Worm (Caenorhabditis elegans): ENCODE measurements around the gene lgc-36.

The lgc-36 gene

DNA sequence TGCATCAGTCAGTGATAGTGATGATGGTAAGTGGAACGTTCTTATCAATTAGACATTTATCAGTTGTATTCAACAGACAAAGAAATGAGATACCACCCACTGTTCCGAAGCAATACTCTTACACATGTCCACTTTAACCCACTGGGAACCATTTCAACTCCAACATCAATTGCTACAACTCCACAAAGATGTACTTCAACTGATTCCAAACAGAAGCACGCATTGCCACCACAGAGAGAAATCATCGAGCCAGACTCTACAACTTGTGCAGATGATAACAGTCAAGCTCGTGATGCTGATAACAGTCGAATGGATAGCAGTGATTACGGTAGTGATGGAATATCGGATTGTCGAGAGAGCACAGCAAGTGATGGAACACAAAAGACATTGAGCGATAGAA lies 22.9 kb downstream of the lgc-36 start:
- TF ChIP-seq hnd-1 (tag; optimal IDR thresholded peaks at IDR 0.05) (no peak), pes-1 (GFP tag; IDR thresholded peaks at IDR 0.05) (no peak), sea-1 (GFP tag; conservative IDR thresholded peaks at IDR 0.05) (no peak), flt-1 (GFP tag; IDR thresholded peaks at IDR 0.05) (no peak), ceh-13 (GFP tag; optimal IDR thresholded peaks at IDR 0.05) (no peak), tra-4 (tag; optimal IDR thresholded peaks at IDR 0.05) (no peak), tbx-37 (GFP tag; conservative IDR thresholded peaks at IDR 0.05) (no peak), ceh-36 (tag; optimal IDR thresholded peaks at IDR 0.05) (no peak), aly-1 (tag; optimal IDR thresholded peaks at IDR 0.05) (no peak), hmbx-1 (tag; optimal IDR thresholded peaks at IDR 0.05) (no peak), B0310.2 (tag; optimal IDR thresholded peaks at IDR 0.05) (no peak)

DNA sequence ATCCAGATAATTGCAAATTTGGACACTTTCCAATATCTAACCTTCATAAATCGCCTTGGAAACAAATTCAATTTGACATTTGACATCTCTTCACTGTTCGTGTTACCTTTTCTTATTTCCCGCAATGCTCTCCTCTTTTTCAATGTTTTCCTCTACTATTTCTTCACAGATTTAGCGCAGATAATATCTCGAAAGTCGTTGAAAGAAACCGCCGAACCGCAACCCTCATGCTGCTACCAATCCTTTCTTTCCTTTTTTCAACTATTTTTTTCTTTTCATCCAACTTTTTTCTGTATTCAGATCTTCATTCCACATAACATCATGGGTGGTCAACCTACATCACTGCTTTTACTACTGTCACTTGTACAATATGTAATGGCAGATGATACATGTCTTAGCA lies 24.4 kb downstream of the lgc-36 start, which contains the start of gene T19B10.5:
TSS of gene T19B10.5 (plus strand) at position 301 of the 400 bp plus-strand sequence.
- no peak for TF ChIP-seq B0310.2 (tag; optimal IDR thresholded peaks at IDR 0.05)
- TF ChIP-seq ceh-36 (tag; optimal IDR thresholded peaks at IDR 0.05), result no peak
- TF ChIP-seq scrt-1 (GFP tag; IDR thresholded peaks at IDR 0.05), result no peak
- TF ChIP-seq tbx-11 (GFP tag; IDR thresholded peaks at IDR 0.05), result no peak
- no peak for TF ChIP-seq ceh-13 (GFP tag; optimal IDR thresholded peaks at IDR 0.05)
- TF ChIP-seq pes-1 (GFP tag; IDR thresholded peaks at IDR 0.05), result no peak
- TF ChIP-seq tra-4 (tag; optimal IDR thresholded peaks at IDR 0.05), result no peak
- TF ChIP-seq aly-1 (tag; optimal IDR thresholded peaks at IDR 0.05), result no peak
- no peak for TF ChIP-seq flt-1 (GFP tag; IDR thresholded peaks at IDR 0.05)
- TF ChIP-seq hmbx-1 (tag; optimal IDR thresholded peaks at IDR 0.05), result no peak
- TF ChIP-seq tbx-37 (GFP tag; conservative IDR thresholded peaks at IDR 0.05), result no peak
- no peak for TF ChIP-seq hnd-1 (tag; optimal IDR thresholded peaks at IDR 0.05)
- TF ChIP-seq sea-1 (GFP tag; conservative IDR thresholded peaks at IDR 0.05), result no peak
- no peak for TF ChIP-seq ets-7 (tag; optimal IDR thresholded peaks at IDR 0.05)

DNA sequence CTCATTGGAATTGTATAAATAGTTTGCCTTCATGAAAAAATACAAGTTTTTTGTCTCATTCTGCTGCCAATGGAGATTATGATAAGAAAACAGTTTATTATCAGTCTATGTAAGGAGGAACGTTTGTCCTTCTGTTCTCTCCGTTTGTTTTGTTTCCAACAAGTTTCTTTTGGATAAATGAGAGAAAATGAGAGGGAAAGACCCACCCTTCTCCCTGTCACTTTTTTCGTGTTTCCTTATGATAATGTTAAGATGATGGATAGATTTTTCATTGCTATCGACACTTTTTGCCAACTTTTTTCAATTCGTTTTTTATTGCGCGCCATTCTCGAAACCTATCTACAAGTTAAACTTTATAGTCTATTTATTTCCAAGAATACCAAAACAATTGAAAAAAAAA lies 27.6 kb downstream of the lgc-36 start:
- TF ChIP-seq tra-4 (tag; optimal IDR thresholded peaks at IDR 0.05) (no peak), flt-1 (GFP tag; IDR thresholded peaks at IDR 0.05) (no peak), B0310.2 (tag; optimal IDR thresholded peaks at IDR 0.05) (no peak), sea-1 (GFP tag; conservative IDR thresholded peaks at IDR 0.05) (no peak), hmg-4 (GFP tag; optimal IDR thresholded peaks at IDR 0.05) (no peak), pes-1 (GFP tag; IDR thresholded peaks at IDR 0.05) (no peak), ceh-36 (tag; optimal IDR thresholded peaks at IDR 0.05) (no peak), tbx-11 (GFP tag; IDR thresholded peaks at IDR 0.05) (no peak), hmbx-1 (tag; optimal IDR thresholded peaks at IDR 0.05) (no peak), ets-7 (tag; optimal IDR thresholded peaks at IDR 0.05) (no peak), ama-1 (optimal IDR thresholded peaks at IDR 0.05) (no peak), scrt-1 (GFP tag; IDR thresholded peaks at IDR 0.05) (no peak), aly-1 (tag; optimal IDR thresholded peaks at IDR 0.05) (no peak), F13C5.2 (tag; optimal IDR thresholded peaks at IDR 0.05) (no peak), ceh-13 (GFP tag; optimal IDR thresholded peaks at IDR 0.05) (no peak), hnd-1 (tag; optimal IDR thresholded peaks at IDR 0.05) (no peak)

DNA sequence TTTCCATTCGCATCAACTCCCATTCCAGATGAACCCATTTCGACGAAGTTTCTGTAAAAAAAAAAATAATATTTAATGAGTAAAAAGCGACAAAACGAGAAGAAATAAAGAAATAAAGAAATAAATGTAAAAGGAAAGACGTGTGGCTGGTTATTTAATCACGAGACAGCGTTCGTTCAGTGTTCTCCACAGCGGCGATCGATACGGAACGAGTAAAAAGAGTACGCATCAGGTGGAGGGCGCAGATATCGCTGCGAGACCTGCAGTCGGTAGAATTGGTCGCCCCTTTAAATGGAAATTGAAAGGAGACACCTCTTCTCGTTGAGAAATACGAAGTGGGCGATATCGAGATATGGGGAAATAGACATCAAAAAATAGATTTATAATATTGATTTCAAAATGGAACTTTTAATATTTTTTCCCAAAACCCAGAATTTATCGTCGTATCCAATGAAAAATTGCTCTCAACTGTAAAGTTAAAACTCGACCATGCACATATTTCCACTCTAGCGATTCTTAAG lies 30.1 kb downstream of the lgc-36 start, which contains the start of gene pqn-70:
TSS of gene pqn-70 (minus strand) at position 51 of the 521 bp plus-strand sequence.
- no peak for TF ChIP-seq B0310.2 (tag; optimal IDR thresholded peaks at IDR 0.05)
- peak; percentile 39 for TF ChIP-seq F13C5.2 (tag; optimal IDR thresholded peaks at IDR 0.05)
- TF ChIP-seq tbx-37 (GFP tag; conservative IDR thresholded peaks at IDR 0.05), result 0 out of 2 replicates have a peak, but pooled peaks have one; percentile 11
- peak; percentile 60 for TF ChIP-seq hmg-4 (GFP tag; optimal IDR thresholded peaks at IDR 0.05)

DNA sequence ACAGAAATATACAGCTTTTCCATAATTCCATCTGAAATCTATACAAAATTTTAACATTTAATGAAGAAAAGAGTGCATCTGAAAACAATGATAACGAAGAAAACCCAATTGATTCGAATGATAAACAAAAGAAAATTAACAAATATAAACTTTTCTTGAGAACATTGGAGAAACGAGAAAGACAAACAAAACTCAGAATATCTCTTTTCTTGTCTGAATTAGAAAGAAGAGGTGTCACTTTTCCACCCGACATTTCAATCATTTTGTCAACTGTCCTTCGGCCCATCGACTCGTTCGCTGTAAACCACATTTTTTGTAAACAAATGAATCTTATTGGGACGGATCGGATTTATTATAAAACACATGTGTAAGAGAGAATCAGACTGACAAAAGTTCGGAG lies 32.8 kb downstream of the lgc-36 start, which contains the start of gene bgal-1:
TSS of gene bgal-1 (minus strand) at position 38 of the 400 bp plus-strand sequence.
- TF ChIP-seq hmg-4 (GFP tag; optimal IDR thresholded peaks at IDR 0.05), result no peak
- TF ChIP-seq F13C5.2 (tag; optimal IDR thresholded peaks at IDR 0.05), result no peak
- no peak for TF ChIP-seq B0310.2 (tag; optimal IDR thresholded peaks at IDR 0.05)
- no peak for TF ChIP-seq ama-1 (optimal IDR thresholded peaks at IDR 0.05)
- TF ChIP-seq scrt-1 (GFP tag; IDR thresholded peaks at IDR 0.05), result no peak
- TF ChIP-seq tra-4 (tag; optimal IDR thresholded peaks at IDR 0.05), result no peak
- no peak for TF ChIP-seq hmbx-1 (tag; optimal IDR thresholded peaks at IDR 0.05)
- no peak for TF ChIP-seq ceh-13 (GFP tag; optimal IDR thresholded peaks at IDR 0.05)
- TF ChIP-seq aly-1 (tag; optimal IDR thresholded peaks at IDR 0.05), result no peak
- no peak for TF ChIP-seq tbx-11 (GFP tag; IDR thresholded peaks at IDR 0.05)

DNA sequence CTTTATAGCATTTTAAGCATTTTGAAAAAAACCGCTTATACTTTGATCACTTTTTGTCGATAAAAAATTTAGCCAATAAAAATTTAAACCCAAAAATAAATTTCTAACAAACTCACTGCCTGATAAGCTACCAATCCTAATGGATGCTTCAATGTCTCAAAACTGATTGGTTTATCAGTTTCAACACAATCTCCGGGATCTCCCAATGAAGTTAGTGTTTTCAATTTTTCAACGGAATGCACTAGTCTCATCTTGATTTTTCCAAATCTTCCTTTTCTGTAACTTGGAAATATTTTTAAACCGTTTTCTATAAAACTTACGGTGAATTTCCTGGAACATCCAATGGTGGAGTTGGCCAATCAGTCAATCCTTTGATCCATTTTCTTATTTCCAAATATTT lies 35.1 kb downstream of the lgc-36 start:
- TF ChIP-seq pes-1 (GFP tag; IDR thresholded peaks at IDR 0.05), result no peak
- TF ChIP-seq hmg-4 (GFP tag; optimal IDR thresholded peaks at IDR 0.05), result no peak
- no peak for TF ChIP-seq aly-1 (tag; optimal IDR thresholded peaks at IDR 0.05)
- no peak for TF ChIP-seq ceh-13 (GFP tag; optimal IDR thresholded peaks at IDR 0.05)
- TF ChIP-seq tra-4 (tag; optimal IDR thresholded peaks at IDR 0.05), result no peak
- no peak for TF ChIP-seq ama-1 (optimal IDR thresholded peaks at IDR 0.05)
- no peak for TF ChIP-seq tbx-11 (GFP tag; IDR thresholded peaks at IDR 0.05)
- no peak for TF ChIP-seq scrt-1 (GFP tag; IDR thresholded peaks at IDR 0.05)
- TF ChIP-seq flt-1 (GFP tag; IDR thresholded peaks at IDR 0.05), result no peak
- no peak for TF ChIP-seq F13C5.2 (tag; optimal IDR thresholded peaks at IDR 0.05)
- no peak for TF ChIP-seq B0310.2 (tag; optimal IDR thresholded peaks at IDR 0.05)
- TF ChIP-seq tbx-37 (GFP tag; conservative IDR thresholded peaks at IDR 0.05), result no peak
- TF ChIP-seq hnd-1 (tag; optimal IDR thresholded peaks at IDR 0.05), result no peak

DNA sequence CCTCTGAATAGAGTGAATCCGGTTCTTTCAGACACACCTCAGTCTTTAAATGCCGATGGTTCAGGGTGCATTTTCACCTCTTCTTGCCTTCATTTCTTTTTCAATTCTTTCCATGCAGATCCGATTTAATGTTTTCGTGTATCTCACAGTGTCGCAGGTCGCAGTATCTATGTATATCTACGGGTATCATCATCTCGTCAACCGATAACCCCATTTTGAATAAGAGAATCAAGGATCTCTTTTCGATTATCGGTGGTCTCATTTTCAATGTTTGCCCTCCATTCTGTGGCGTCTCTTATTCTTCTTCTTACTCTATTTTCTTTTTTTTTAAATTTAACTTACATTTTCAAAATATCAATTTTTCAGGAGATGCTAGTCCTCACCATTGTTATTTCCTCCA lies 37.9 kb downstream of the lgc-36 start, which contains the start of gene T19B10.2:
TSS of gene T19B10.2 (plus strand) at position 367 of the 400 bp plus-strand sequence.
- no peak for TF ChIP-seq scrt-1 (GFP tag; IDR thresholded peaks at IDR 0.05)
- TF ChIP-seq hmg-4 (GFP tag; optimal IDR thresholded peaks at IDR 0.05), result no peak
- TF ChIP-seq sea-1 (GFP tag; conservative IDR thresholded peaks at IDR 0.05), result no peak

DNA sequence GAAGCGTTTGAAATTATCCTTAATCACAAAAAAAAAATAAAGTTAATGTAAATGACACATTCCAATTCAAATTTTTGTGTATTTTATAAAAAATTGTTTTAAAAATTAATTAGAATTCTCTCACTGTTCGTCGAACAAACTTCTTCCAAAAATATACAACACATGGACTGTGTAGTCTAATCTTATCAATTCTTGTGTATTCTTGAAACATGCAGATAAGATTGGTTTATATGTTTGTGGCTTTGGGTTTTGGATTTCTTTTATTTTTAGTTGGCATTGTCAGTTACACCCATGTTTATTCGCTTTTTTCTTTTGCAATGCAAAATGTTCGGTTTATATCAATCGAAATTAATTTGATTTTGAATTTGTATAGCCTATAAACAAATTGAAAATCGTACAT lies 38.4 kb downstream of the lgc-36 start:
- TF ChIP-seq ceh-13 (GFP tag; optimal IDR thresholded peaks at IDR 0.05) (no peak), hnd-1 (tag; optimal IDR thresholded peaks at IDR 0.05) (no peak), scrt-1 (GFP tag; IDR thresholded peaks at IDR 0.05) (no peak), flt-1 (GFP tag; IDR thresholded peaks at IDR 0.05) (no peak), F13C5.2 (tag; optimal IDR thresholded peaks at IDR 0.05) (no peak), sea-1 (GFP tag; conservative IDR thresholded peaks at IDR 0.05) (no peak), hmg-4 (GFP tag; optimal IDR thresholded peaks at IDR 0.05) (no peak), pes-1 (GFP tag; IDR thresholded peaks at IDR 0.05) (no peak), B0310.2 (tag; optimal IDR thresholded peaks at IDR 0.05) (no peak), hmbx-1 (tag; optimal IDR thresholded peaks at IDR 0.05) (no peak), tbx-11 (GFP tag; IDR thresholded peaks at IDR 0.05) (no peak), ceh-36 (tag; optimal IDR thresholded peaks at IDR 0.05) (no peak), tbx-37 (GFP tag; conservative IDR thresholded peaks at IDR 0.05) (no peak), tra-4 (tag; optimal IDR thresholded peaks at IDR 0.05) (no peak), ama-1 (optimal IDR thresholded peaks at IDR 0.05) (no peak)
